Worm (Caenorhabditis elegans): ENCODE results near the gene grl-26.

The grl-26 gene

DNA sequence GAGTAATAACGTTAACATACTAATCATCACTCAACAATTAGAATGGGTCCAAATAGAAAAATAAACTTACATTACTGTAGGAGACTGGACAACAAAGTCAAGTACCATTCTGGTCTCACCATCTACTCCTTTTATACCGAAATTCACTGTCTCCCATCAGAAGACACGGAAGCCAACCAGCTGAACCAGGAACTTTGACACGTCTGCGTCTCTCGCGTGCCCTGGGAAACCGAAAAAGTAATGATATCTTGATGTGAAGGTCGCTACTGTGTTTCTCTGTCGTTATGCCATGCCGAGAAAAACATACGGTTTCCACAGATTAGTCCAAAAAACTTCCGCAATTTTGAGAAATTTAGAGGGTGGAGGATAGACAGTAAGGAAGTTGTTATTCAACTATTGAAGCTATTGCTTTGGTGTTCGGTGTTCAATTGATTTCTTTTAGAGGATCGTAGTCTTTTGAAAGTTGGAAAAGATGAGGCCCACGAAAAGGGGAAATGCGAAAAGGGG, 4.0 kb upstream of the grl-26 start, which contains the start of gene col-101:
TSS of gene col-101 (minus strand) at position 457 of the 507 bp plus-strand sequence.
- no peak for TF ChIP-seq flh-1 (GFP tag; optimal IDR thresholded peaks at IDR 0.05)
- TF ChIP-seq elt-1 (tag; optimal IDR thresholded peaks at IDR 0.05; ENCODE audit: borderline replicate concordance, insufficient read depth) = no peak
- TF ChIP-seq ceh-83 (GFP tag; optimal IDR thresholded peaks at IDR 0.05) = no peak
- TF ChIP-seq mab-5 (tag; optimal IDR thresholded peaks at IDR 0.05) = no peak
- TF ChIP-seq bed-3 (GFP tag; optimal IDR thresholded peaks at IDR 0.05) = no peak
- TF ChIP-seq nhr-237 (tag; optimal IDR thresholded peaks at IDR 0.05) = no peak
- no peak for TF ChIP-seq sptf-1 (tag; optimal IDR thresholded peaks at IDR 0.05)
- no peak for TF ChIP-seq pha-4 (tag; optimal IDR thresholded peaks at IDR 0.05)
- no peak for TF ChIP-seq ceh-39 (tag; optimal IDR thresholded peaks at IDR 0.05)
- no peak for TF ChIP-seq lin-32 (GFP tag; optimal IDR thresholded peaks at IDR 0.05)

DNA sequence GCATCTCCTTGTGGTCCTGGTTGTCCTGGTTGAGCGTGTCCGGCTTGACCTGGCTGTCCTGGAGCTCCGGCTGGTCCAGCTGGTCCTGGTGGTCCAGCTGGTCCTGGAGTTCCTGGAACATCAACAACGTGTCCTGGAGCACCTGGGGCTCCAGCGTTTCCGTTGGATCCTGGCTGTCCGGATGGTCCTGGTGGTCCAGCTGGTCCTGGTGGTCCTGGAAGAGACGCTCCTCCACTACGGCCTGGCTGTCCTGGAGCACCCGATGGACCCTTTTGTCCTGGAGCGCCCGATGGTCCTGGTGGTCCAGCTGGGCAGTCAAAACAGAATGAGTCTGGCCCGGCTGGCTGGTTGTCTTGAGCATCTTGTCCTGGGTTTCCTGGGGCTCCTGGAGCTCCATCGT, 3.0 kb upstream of the grl-26 start:
- TF ChIP-seq unc-39 (tag; optimal IDR thresholded peaks at IDR 0.05) (no peak), lsy-2 (tag; optimal IDR thresholded peaks at IDR 0.05) (no peak), cnd-1 (tag; optimal IDR thresholded peaks at IDR 0.05) (no peak), bed-3 (GFP tag; optimal IDR thresholded peaks at IDR 0.05) (no peak), unc-62 (GFP tag; optimal IDR thresholded peaks at IDR 0.05) (no peak), ham-2 (GFP tag; optimal IDR thresholded peaks at IDR 0.05) (no peak), mab-5 (tag; optimal IDR thresholded peaks at IDR 0.05) (no peak), zip-8 (tag; optimal IDR thresholded peaks at IDR 0.05) (no peak), lin-32 (GFP tag; optimal IDR thresholded peaks at IDR 0.05) (no peak), ztf-11 (tag; optimal IDR thresholded peaks at IDR 0.05) (no peak), nhr-2 (tag; optimal IDR thresholded peaks at IDR 0.05) (no peak), pha-4 (tag; optimal IDR thresholded peaks at IDR 0.05) (no peak), sptf-1 (tag; optimal IDR thresholded peaks at IDR 0.05) (no peak), sem-2 (GFP tag; optimal IDR thresholded peaks at IDR 0.05) (no peak), ceh-83 (GFP tag; optimal IDR thresholded peaks at IDR 0.05) (no peak), ceh-39 (tag; optimal IDR thresholded peaks at IDR 0.05) (no peak), unc-120 (tag; optimal IDR thresholded peaks at IDR 0.05; ENCODE audit: poor library complexity, severe bottlenecking) (no peak), drap-1 (GFP tag; optimal IDR thresholded peaks at IDR 0.05) (no peak)

DNA sequence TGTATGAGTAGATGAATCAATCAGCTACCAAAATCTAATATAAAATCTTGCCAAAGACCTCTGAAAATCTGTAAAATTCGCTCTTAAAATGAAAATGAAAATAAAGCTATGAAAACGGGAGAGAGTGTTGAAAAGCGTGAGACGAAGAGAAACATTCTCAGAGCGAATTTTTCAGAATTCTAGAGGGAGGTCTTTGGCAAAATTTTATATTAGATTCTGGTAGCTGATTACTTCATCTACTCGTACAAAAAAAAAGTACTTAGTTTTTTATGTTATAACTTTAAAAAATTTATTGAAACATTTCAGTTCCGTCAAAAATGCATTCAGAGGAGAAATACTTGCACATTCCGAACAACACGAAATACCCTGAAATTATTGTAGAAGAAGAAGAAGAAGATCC, 2.1 kb upstream of the grl-26 start, which contains the start of gene drl-1:
TSS of gene drl-1 (plus strand) at position 301 of the 400 bp plus-strand sequence.
- TF ChIP-seq sptf-1 (tag; optimal IDR thresholded peaks at IDR 0.05) = no peak
- TF ChIP-seq lin-13 (tag; optimal IDR thresholded peaks at IDR 0.05) = no peak
- no peak for TF ChIP-seq cnd-1 (tag; optimal IDR thresholded peaks at IDR 0.05)
- TF ChIP-seq zip-8 (tag; optimal IDR thresholded peaks at IDR 0.05) = no peak
- no peak for TF ChIP-seq tbx-8 (GFP tag; optimal IDR thresholded peaks at IDR 0.05)
- no peak for TF ChIP-seq M03D4.4 (tag; optimal IDR thresholded peaks at IDR 0.05)
- no peak for TF ChIP-seq ceh-39 (tag; optimal IDR thresholded peaks at IDR 0.05)
- no peak for TF ChIP-seq ces-1 (GFP tag; optimal IDR thresholded peaks at IDR 0.05)
- no peak for TF ChIP-seq mls-2 (tag; optimal IDR thresholded peaks at IDR 0.05)
- TF ChIP-seq elt-3 (tag; optimal IDR thresholded peaks at IDR 0.05) = no peak
- no peak for TF ChIP-seq unc-39 (tag; optimal IDR thresholded peaks at IDR 0.05)
- TF ChIP-seq ztf-11 (tag; optimal IDR thresholded peaks at IDR 0.05) = no peak
- no peak for TF ChIP-seq flh-1 (GFP tag; optimal IDR thresholded peaks at IDR 0.05)
- TF ChIP-seq nhr-76 (tag; optimal IDR thresholded peaks at IDR 0.05) = no peak
- TF ChIP-seq nhr-28 (tag; optimal IDR thresholded peaks at IDR 0.05) = no peak
- no peak for TF ChIP-seq ceh-83 (GFP tag; optimal IDR thresholded peaks at IDR 0.05)
- no peak for TF ChIP-seq lsy-2 (tag; optimal IDR thresholded peaks at IDR 0.05)

DNA sequence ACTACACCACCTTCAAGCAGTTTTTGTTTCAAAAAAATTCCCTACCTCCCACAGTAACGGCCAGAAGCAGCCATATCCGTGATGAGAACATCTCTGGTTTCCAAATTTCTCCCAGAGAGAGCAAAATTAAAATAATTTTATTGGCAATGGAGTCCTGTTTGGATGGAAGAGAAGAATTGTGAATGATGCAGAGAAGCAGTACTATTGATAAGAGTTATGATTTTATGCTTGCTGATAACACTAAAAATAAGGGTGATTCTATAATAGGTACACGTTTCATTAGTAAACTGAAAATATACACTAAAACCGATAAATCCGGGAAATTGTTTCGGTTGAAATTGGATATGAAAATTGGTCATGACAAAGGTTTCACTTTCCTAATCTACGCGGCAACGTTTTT, 2.2 kb downstream of the grl-26 start, which contains the start of gene dsc-4:
TSS of gene dsc-4 (minus strand) at position 165 of the 400 bp plus-strand sequence.
- TF ChIP-seq tbx-8 (GFP tag; optimal IDR thresholded peaks at IDR 0.05) (no peak), zip-8 (tag; optimal IDR thresholded peaks at IDR 0.05) (no peak), nhr-12 (tag; optimal IDR thresholded peaks at IDR 0.05) (no peak), lsy-2 (tag; optimal IDR thresholded peaks at IDR 0.05) (no peak), nhr-76 (tag; optimal IDR thresholded peaks at IDR 0.05) (no peak), nhr-2 (tag; optimal IDR thresholded peaks at IDR 0.05) (no peak), ceh-83 (GFP tag; optimal IDR thresholded peaks at IDR 0.05) (no peak), unc-39 (tag; optimal IDR thresholded peaks at IDR 0.05) (no peak), elt-1 (tag; optimal IDR thresholded peaks at IDR 0.05; ENCODE audit: borderline replicate concordance, insufficient read depth) (no peak), mab-5 (tag; optimal IDR thresholded peaks at IDR 0.05) (no peak), lin-32 (GFP tag; optimal IDR thresholded peaks at IDR 0.05) (no peak), drap-1 (GFP tag; optimal IDR thresholded peaks at IDR 0.05) (no peak)

DNA sequence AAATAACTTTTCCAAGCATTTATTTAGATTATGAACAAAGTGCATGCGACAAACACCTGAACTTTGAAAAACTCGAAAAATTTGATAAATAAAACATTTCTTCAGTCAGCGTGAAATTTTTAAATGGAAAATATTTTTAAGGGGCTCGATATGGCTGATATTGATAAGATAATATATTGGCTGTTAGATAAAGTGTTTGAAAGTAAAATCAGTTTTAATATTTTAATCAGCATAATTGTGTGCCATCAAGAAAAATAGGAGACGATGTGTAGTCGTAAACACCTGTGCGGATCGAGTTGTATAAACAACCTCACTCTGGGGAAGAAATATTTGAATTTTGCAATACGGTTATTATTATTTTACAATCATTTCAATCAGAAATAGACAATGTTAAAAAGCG, 3.0 kb downstream of the grl-26 start:
- TF ChIP-seq drap-1 (GFP tag; optimal IDR thresholded peaks at IDR 0.05) (no peak), elt-1 (tag; optimal IDR thresholded peaks at IDR 0.05; ENCODE audit: borderline replicate concordance, insufficient read depth) (no peak), sptf-1 (tag; optimal IDR thresholded peaks at IDR 0.05) (no peak), flh-1 (GFP tag; optimal IDR thresholded peaks at IDR 0.05) (no peak), ces-1 (GFP tag; optimal IDR thresholded peaks at IDR 0.05) (no peak), sem-2 (GFP tag; optimal IDR thresholded peaks at IDR 0.05) (no peak), ceh-83 (GFP tag; optimal IDR thresholded peaks at IDR 0.05) (no peak), unc-120 (tag; optimal IDR thresholded peaks at IDR 0.05; ENCODE audit: poor library complexity, severe bottlenecking) (no peak), mls-2 (tag; optimal IDR thresholded peaks at IDR 0.05) (no peak), nhr-12 (tag; optimal IDR thresholded peaks at IDR 0.05) (no peak)
